Fruit fly (Drosophila melanogaster) whole organism, wandering third instar larva: ENCODE measurements around the gene Ac78C.

Experiments used
- Hr78 ChIP-seq: fragments of >200 bp; optimal IDR thresholded peaks from 2 replicates; lab custom pipeline; 2017; ENCODE audit warnings: missing biosample characterization, missing genetic modification characterization
- br ChIP-seq: fragments of 200-800 bp; sonication (Bioruptor generic); optimal IDR thresholded peaks from 2 replicates; lab custom pipeline; 2016; ENCODE audit warnings: missing biosample characterization, missing genetic modification characterization
- dl ChIP-seq, 2 experiments: fragments of 175-275, 200-275 bp in 1 of 2; fragments of 200-275 bp in 1 of 2; sonication (Bioruptor generic); optimal IDR thresholded peaks; lab custom pipeline; 2018; ENCODE audit warnings: mild to moderate bottlenecking in 2 of 2, missing biosample characterization in 2 of 2, missing genetic modification characterization in 2 of 2, moderate library complexity in 2 of 2; ENCODE audit not compliant: partially characterized antibody in 2 of 2, insufficient read depth in 1 of 2
- fru ChIP-seq: fragments of 200-800 bp; sonication (Bioruptor generic); optimal IDR thresholded peaks from 3 replicates; lab custom pipeline; 2016; ENCODE audit warnings: missing biosample characterization, mild to moderate bottlenecking, missing genetic modification characterization
- h ChIP-seq: fragments of 200-800 bp; sonication (Bioruptor generic); optimal IDR thresholded peaks from 3 replicates; lab custom pipeline; 2016; ENCODE audit warnings: missing biosample characterization, mild to moderate bottlenecking, missing genetic modification characterization
- pan ChIP-seq: fragments of >200 bp; optimal IDR thresholded peaks from 2 replicates; lab custom pipeline; 2017
- woc ChIP-seq: sonication (Bioruptor generic); optimal IDR thresholded peaks from 2 replicates; lab custom pipeline; 2016; ENCODE audit warnings: missing biosample characterization, mild to moderate bottlenecking, missing genetic modification characterization

- TF ChIP-seq br (GFP tag; lab: Kevin White, UChicago) (no peak), Hr78 (GFP tag; lab: Kevin White, UChicago) (no peak), fru (GFP tag; lab: Kevin White, UChicago) (no peak), woc (no peak), pan (no peak), dl (GFP tag; optimal IDR thresholded peaks at IDR 0.05; lab: Kevin White, UChicago; ENCODE audit: insufficient read depth in 1 of 2, partially characterized antibody in 2 of 2) (no peak), h (no peak)
Measured at dm6 chr3L:21122522-21122923, 49.2 kb downstream of the Ac78C start.
